Worm (Caenorhabditis elegans): Measurements from ENCODE around the gene ceh-88.
"Not testable (repeated sequence)": the region's sequence is repeated elsewhere in the genome, so short reads cannot be mapped to it uniquely, and the experiment has no call there.

Gene ceh-88

DNA sequence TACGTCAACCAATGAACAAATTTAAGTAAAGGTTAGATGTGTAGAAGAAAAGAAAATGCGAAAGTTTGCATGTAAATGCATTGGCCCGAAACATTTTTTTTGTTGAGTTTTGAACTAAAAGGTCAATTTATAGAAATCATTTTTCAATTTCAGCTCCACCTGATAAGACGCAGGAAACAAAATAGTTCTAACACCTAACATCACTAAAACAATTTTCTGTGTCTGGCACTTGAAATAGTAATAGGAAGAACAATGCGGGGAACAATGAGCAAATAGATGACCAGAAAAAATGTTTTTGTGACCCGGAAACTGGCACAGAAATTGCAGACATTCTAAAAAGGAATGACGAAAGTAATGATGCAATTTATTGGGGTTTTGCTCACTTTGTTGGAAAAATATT, 36.6 kb upstream of the ceh-88 start:
- TF ChIP-seq C34F6.9 (tag; optimal IDR thresholded peaks at IDR 0.05): no peak
- TF ChIP-seq nhr-129 (tag; optimal IDR thresholded peaks at IDR 0.05): peak; percentile 43
- peak; percentile 23 for TF ChIP-seq fos-1 (tag; optimal IDR thresholded peaks at IDR 0.05)
- TF ChIP-seq snpc-4 (tag; optimal IDR thresholded peaks at IDR 0.05): no peak
- no peak for TF ChIP-seq lin-13 (GFP tag; optimal IDR thresholded peaks at IDR 0.05)
- no peak for TF ChIP-seq lin-11 (tag; optimal IDR thresholded peaks at IDR 0.05)
- TF ChIP-seq ztf-4 (tag; optimal IDR thresholded peaks at IDR 0.05): no peak
- TF ChIP-seq nhr-6 (tag; optimal IDR thresholded peaks at IDR 0.05): no peak
- no peak for TF ChIP-seq ceh-82 (tag; optimal IDR thresholded peaks at IDR 0.05)

DNA sequence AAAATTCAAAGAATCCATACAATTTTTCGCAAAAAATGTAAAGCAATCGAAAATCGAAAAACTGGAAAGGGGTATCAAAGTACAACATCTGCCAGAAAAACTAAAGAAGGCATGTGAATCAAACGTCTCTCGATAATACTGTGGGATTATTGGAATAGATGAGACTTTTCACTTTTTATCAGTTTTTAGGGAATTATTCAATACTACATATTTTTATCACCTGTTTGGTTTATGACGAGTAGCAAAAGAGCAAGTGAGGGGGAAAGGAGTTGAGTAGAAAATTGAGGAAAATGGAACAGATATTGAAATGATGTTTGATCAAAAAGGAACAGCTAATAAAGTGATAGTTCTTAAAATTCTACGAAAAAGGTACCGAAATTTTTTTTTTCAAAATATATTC, 35.9 kb upstream of the ceh-88 start:
- no peak for TF ChIP-seq mbf-1 (tag; optimal IDR thresholded peaks at IDR 0.05)
- TF ChIP-seq unc-55 (GFP tag; optimal IDR thresholded peaks at IDR 0.05): peak; percentile 11

- TF ChIP-seq C34F6.9 (tag; optimal IDR thresholded peaks at IDR 0.05) (peak; percentile 69), blmp-1 (tag; optimal IDR thresholded peaks at IDR 0.05; ENCODE audit: insufficient read depth) (no peak), unc-55 (GFP tag; optimal IDR thresholded peaks at IDR 0.05) (peak; percentile 72), nhr-129 (tag; optimal IDR thresholded peaks at IDR 0.05) (peak; percentile 20)
Measured at ce11 chrIV:17293679-17294078, 35.3 kb upstream of the ceh-88 start.

DNA sequence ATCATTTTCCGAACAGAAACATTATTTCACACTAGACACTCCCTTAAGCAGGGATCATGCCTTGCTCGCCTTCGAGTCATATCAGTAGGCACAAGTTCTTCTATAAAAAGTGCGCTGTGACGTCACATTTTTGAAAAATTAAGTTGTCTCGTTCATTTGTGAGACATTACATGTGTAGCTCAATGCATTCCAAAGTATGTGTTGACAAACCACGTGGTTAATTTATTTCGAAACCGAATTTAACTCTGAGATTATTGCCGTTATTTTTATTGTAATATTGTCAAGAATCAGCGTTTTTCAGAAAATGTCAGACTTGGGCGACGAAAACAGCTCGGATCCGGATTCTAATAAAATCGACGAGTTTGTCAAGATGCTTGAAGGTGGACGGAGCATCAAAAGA, 34.5 kb upstream of the ceh-88 start, which contains the start of gene T28F3.5:
Gene T28F3.5 (plus strand): TSS at position 301 of the 400 bp plus-strand sequence.
- no peak for TF ChIP-seq unc-62 (GFP tag; optimal IDR thresholded peaks at IDR 0.05)
- no peak for TF ChIP-seq aly-2 (tag; optimal IDR thresholded peaks at IDR 0.05)
- no peak for TF ChIP-seq crh-2 (tag; optimal IDR thresholded peaks at IDR 0.05)
- TF ChIP-seq nhr-129 (tag; optimal IDR thresholded peaks at IDR 0.05): no peak
- TF ChIP-seq elt-1 (tag; optimal IDR thresholded peaks at IDR 0.05): no peak
- TF ChIP-seq ztf-11 (tag; optimal IDR thresholded peaks at IDR 0.05): no peak
- TF ChIP-seq gmeb-1 (tag; optimal IDR thresholded peaks at IDR 0.05): no peak
- no peak for TF ChIP-seq elt-3 (tag; optimal IDR thresholded peaks at IDR 0.05)
- TF ChIP-seq lsy-2 (tag; optimal IDR thresholded peaks at IDR 0.05): no peak
- no peak for TF ChIP-seq R02D3.7 (tag; optimal IDR thresholded peaks at IDR 0.05)
- no peak for TF ChIP-seq lin-11 (tag; optimal IDR thresholded peaks at IDR 0.05)
- TF ChIP-seq zag-1 (tag; optimal IDR thresholded peaks at IDR 0.05): no peak
- TF ChIP-seq ztf-4 (tag; optimal IDR thresholded peaks at IDR 0.05): no peak
- no peak for TF ChIP-seq egl-27 (tag; optimal IDR thresholded peaks at IDR 0.05)
- TF ChIP-seq lin-13 (GFP tag; optimal IDR thresholded peaks at IDR 0.05): no peak

DNA sequence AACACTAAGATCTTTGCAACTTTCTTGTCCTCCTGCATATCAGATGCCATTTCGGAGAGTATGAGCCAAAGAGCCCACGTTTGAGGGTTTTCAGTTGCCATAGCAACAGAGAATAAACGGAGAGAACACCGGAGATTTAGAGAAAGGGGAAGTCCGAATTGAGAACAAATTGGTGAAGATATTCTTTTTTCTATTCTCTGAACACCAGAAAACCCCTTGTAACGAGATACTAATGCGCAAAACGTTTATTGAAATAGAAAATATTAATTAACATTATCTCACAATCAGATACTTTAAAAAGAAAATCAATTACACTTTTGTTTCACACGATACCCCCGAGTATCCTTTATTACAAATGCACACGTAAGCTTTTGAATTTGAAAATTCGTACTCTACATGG, 27.1 kb upstream of the ceh-88 start, which contains the start of gene ifta-2:
Gene ifta-2 (minus strand): TSS at position 101 of the 400 bp plus-strand sequence.
- TF ChIP-seq F13H6.1 (tag; optimal IDR thresholded peaks at IDR 0.05): no peak
- no peak for TF ChIP-seq egl-27 (tag; optimal IDR thresholded peaks at IDR 0.05)
- TF ChIP-seq nhr-10 (tag; optimal IDR thresholded peaks at IDR 0.05): no peak

ce11 chrIV:17307223-17307622, 21.8 kb upstream of the ceh-88 start, which contains the start of gene T28F3.8:
Gene T28F3.8, minus strand, starts transcription at chrIV:17307323.
- not testable (repeated sequence) for TF ChIP-seq lin-39 (tag; optimal IDR thresholded peaks at IDR 0.05); aly-2 (tag; optimal IDR thresholded peaks at IDR 0.05); blmp-1 (tag; optimal IDR thresholded peaks at IDR 0.05; ENCODE audit: insufficient read depth)

ce11 chrIV:17308211-17308610, 20.8 kb upstream of the ceh-88 start, which contains the start of gene T28F3.9:
Gene T28F3.9, plus strand, starts transcription at chrIV:17308511.
- TF ChIP-seq nhr-77 (tag; optimal IDR thresholded peaks at IDR 0.05) (no peak), lin-11 (tag; optimal IDR thresholded peaks at IDR 0.05) (no peak), ZK546.5 (tag; optimal IDR thresholded peaks at IDR 0.05) (no peak)

ce11 chrIV:17311842-17312241, 17.1 kb upstream of the ceh-88 start, which contains the start of gene snf-9:
Gene snf-9, plus strand, starts transcription at chrIV:17312142.
- TF ChIP-seq mbf-1 (tag; optimal IDR thresholded peaks at IDR 0.05) (no peak), R02D3.7 (tag; optimal IDR thresholded peaks at IDR 0.05) (no peak), ceh-16 (tag; optimal IDR thresholded peaks at IDR 0.05) (no peak), dmd-4 (tag; optimal IDR thresholded peaks at IDR 0.05) (no peak), blmp-1 (tag; optimal IDR thresholded peaks at IDR 0.05; ENCODE audit: insufficient read depth) (no peak), ztf-4 (tag; optimal IDR thresholded peaks at IDR 0.05) (no peak), Y55F3AM.14 (GFP tag; optimal IDR thresholded peaks at IDR 0.05) (no peak), mab-5 (tag; optimal IDR thresholded peaks at IDR 0.05) (no peak), ceh-82 (tag; optimal IDR thresholded peaks at IDR 0.05) (no peak), crh-2 (tag; optimal IDR thresholded peaks at IDR 0.05) (no peak), nhr-21 (tag; optimal IDR thresholded peaks at IDR 0.05) (no peak), nhr-25 (tag; optimal IDR thresholded peaks at IDR 0.05) (no peak)
